Worm (Caenorhabditis elegans) whole organism, young adult: ENCODE measurements around the gene tbc-2.

Experiments used
- B0019.2 ChIP-seq: fragments of 200-800 bp; sonication (Bioruptor generic); conservative IDR thresholded peaks from 2 replicates; pipeline ENCODE4 v1.3.6; 2022; ENCODE audit warnings: missing genetic modification reagents, missing genetic modification characterization, missing compliant biosample characterization
- B0035.1 ChIP-seq: sonication (generic microtip); optimal IDR thresholded peaks from 2 replicates; lab custom pipeline; 2016; ENCODE audit warnings: missing genetic modification characterization, mild to moderate bottlenecking, missing compliant biosample characterization, missing genotype, missing genetic modification reagents
- B0336.3 ChIP-seq: fragments of 200-800 bp; sonication (Bioruptor generic); IDR thresholded peaks from 2 replicates; pipeline ENCODE4 v1.3.6; 2022; ENCODE audit warnings: missing genetic modification characterization, missing compliant biosample characterization
- F52B5.7 ChIP-seq: sonication (generic microtip); optimal IDR thresholded peaks from 2 replicates; lab custom pipeline; 2016; ENCODE audit warnings: mild to moderate bottlenecking, missing genetic modification characterization, missing compliant biosample characterization
- F55B11.4 ChIP-seq: sonication (generic microtip); optimal IDR thresholded peaks from 2 replicates; lab custom pipeline; 2016; ENCODE audit warnings: missing compliant biosample characterization, missing genetic modification characterization, borderline replicate concordance; ENCODE audit not compliant: insufficient read depth
- F57A8.1 ChIP-seq: fragments of 200-800 bp; sonication (Bioruptor generic); optimal IDR thresholded peaks from 2 replicates; lab custom pipeline; 2018; ENCODE audit warnings: mild to moderate bottlenecking, missing genetic modification characterization, moderate library complexity, missing compliant biosample characterization
- F57C9.4 ChIP-seq: sonication (generic microtip); optimal IDR thresholded peaks from 2 replicates; lab custom pipeline; 2017; ENCODE audit warnings: mild to moderate bottlenecking, missing genetic modification characterization, missing compliant biosample characterization
- Y56A3A.18 ChIP-seq: fragments of 200-800 bp; sonication (Bioruptor generic); IDR thresholded peaks from 2 replicates; pipeline ENCODE4 v1.3.6; 2022; ENCODE audit warnings: missing genetic modification reagents, missing genetic modification characterization, missing compliant biosample characterization
- Y79H2A.3 ChIP-seq: fragments of 200-800 bp; sonication (Bioruptor generic); conservative IDR thresholded peaks from 2 replicates; pipeline ENCODE4 v1.3.6; 2022; ENCODE audit warnings: missing genetic modification reagents, missing genetic modification characterization, missing compliant biosample characterization
- aptf-2 ChIP-seq: fragments of 200-800 bp; sonication (Bioruptor generic); conservative IDR thresholded peaks from 2 replicates; pipeline ENCODE4 v1.3.6; 2022; ENCODE audit warnings: missing genetic modification reagents, missing genetic modification characterization, missing compliant biosample characterization
- atf-7 ChIP-seq: sonication (generic microtip); optimal IDR thresholded peaks from 2 replicates; lab custom pipeline; 2017; ENCODE audit warnings: mild to moderate bottlenecking, missing genetic modification characterization, missing compliant biosample characterization
- attf-5 ChIP-seq: fragments of 200-800 bp; sonication (Bioruptor generic); optimal IDR thresholded peaks from 2 replicates; lab custom pipeline; 2018; ENCODE audit warnings: mild to moderate bottlenecking, missing genetic modification characterization, missing compliant biosample characterization
- ccch-3 ChIP-seq: fragments of 200-800 bp; sonication (Bioruptor generic); optimal IDR thresholded peaks from 2 replicates; lab custom pipeline; 2018; ENCODE audit warnings: mild to moderate bottlenecking, missing genetic modification characterization, missing compliant biosample characterization
- ceh-100 ChIP-seq: fragments of 200-800 bp; sonication (Bioruptor generic); IDR thresholded peaks from 2 replicates; pipeline ENCODE4 v1.3.6; 2022; ENCODE audit warnings: missing genetic modification reagents, missing genetic modification characterization, missing compliant biosample characterization
- egl-18 ChIP-seq: fragments of 200-800 bp; sonication (Bioruptor generic); IDR thresholded peaks from 2 replicates; pipeline ENCODE4 v1.3.6; 2022; ENCODE audit warnings: missing genetic modification reagents, missing genetic modification characterization, missing compliant biosample characterization
- gei-17 ChIP-seq: fragments of 200-800 bp; sonication (Bioruptor generic); optimal IDR thresholded peaks from 2 replicates; lab custom pipeline; 2018; ENCODE audit warnings: mild to moderate bottlenecking, missing genetic modification characterization, missing compliant biosample characterization
- lin-26 ChIP-seq: fragments of 200-800 bp; sonication (Bioruptor generic); IDR thresholded peaks from 2 replicates; pipeline ENCODE4 v1.3.6; 2022; ENCODE audit warnings: missing genetic modification reagents, missing genetic modification characterization, missing compliant biosample characterization
- lir-1 ChIP-seq: fragments of 200-800 bp; sonication (Bioruptor generic); conservative IDR thresholded peaks from 2 replicates; pipeline ENCODE4 v1.3.6; 2022; ENCODE audit warnings: missing genetic modification reagents, missing genetic modification characterization, missing compliant biosample characterization
- madf-10 ChIP-seq: sonication (generic microtip); optimal IDR thresholded peaks from 2 replicates; lab custom pipeline; 2016; ENCODE audit warnings: mild to moderate bottlenecking, missing genetic modification characterization, missing compliant biosample characterization
- mxl-1 ChIP-seq: sonication (generic microtip); optimal IDR thresholded peaks from 2 replicates; lab custom pipeline; 2016; ENCODE audit warnings: missing genetic modification characterization, missing compliant biosample characterization
- nfya-1 ChIP-seq: sonication (generic microtip); optimal IDR thresholded peaks from 2 replicates; lab custom pipeline; 2017; ENCODE audit warnings: antibody characterized with exemption, missing compliant biosample characterization, missing genetic modification characterization, borderline replicate concordance; ENCODE audit not compliant: insufficient read depth
- nhr-120 ChIP-seq: fragments of 200-800 bp; sonication (Bioruptor generic); IDR thresholded peaks from 2 replicates; pipeline ENCODE4 v1.3.6; 2022; ENCODE audit warnings: missing genetic modification characterization, missing compliant biosample characterization
- rcor-1 ChIP-seq: fragments of 200-800 bp; sonication (Bioruptor generic); IDR thresholded peaks from 2 replicates; pipeline ENCODE4 v1.3.6; 2022; ENCODE audit warnings: missing genetic modification reagents, missing genetic modification characterization, missing compliant biosample characterization
- snpc-1.1 ChIP-seq: sonication (generic microtip); optimal IDR thresholded peaks from 2 replicates; lab custom pipeline; 2017; ENCODE audit warnings: missing genetic modification characterization, mild to moderate bottlenecking, missing compliant biosample characterization, antibody characterized with exemption, moderate library complexity, missing genotype, missing genetic modification reagents; ENCODE audit not compliant: insufficient read depth
- snpc-1.3 ChIP-seq: sonication (generic microtip); optimal IDR thresholded peaks from 2 replicates; lab custom pipeline; 2017; ENCODE audit warnings: missing genetic modification characterization, mild to moderate bottlenecking, missing compliant biosample characterization, antibody characterized with exemption, moderate library complexity, missing genotype, missing genetic modification reagents; ENCODE audit not compliant: insufficient read depth
- snpc-3.4 ChIP-seq: sonication (generic microtip); optimal IDR thresholded peaks from 2 replicates; lab custom pipeline; 2017; ENCODE audit warnings: missing genetic modification characterization, mild to moderate bottlenecking, missing compliant biosample characterization, antibody characterized with exemption, moderate library complexity, missing genotype, missing genetic modification reagents
- snpc-4 ChIP-seq, 5 experiments: fragments of 150-350 bp in 1 of 5; sonication (generic microtip) in 4 of 5; optimal IDR thresholded peaks; 2 replicates each; lab custom pipeline; 2014 to 2018; ENCODE audit warnings: missing genetic modification characterization in 5 of 5, missing biosample characterization in 3 of 5, antibody characterized with exemption in 2 of 5, mild to moderate bottlenecking in 2 of 5, missing compliant biosample characterization in 2 of 5, missing genotype in 2 of 5, moderate library complexity in 2 of 5, missing genetic modification reagents in 1 of 5
- ztf-26 ChIP-seq: sonication (generic microtip); optimal IDR thresholded peaks from 2 replicates; lab custom pipeline; 2017; ENCODE audit warnings: missing genetic modification characterization, missing compliant biosample characterization
- ztf-28 ChIP-seq: fragments of 200-800 bp; sonication (Bioruptor generic); IDR thresholded peaks from 2 replicates; pipeline ENCODE4 v1.3.6; 2022; ENCODE audit warnings: missing genetic modification reagents, missing genetic modification characterization, missing compliant biosample characterization
- ztf-6 ChIP-seq: fragments of 200-800 bp; sonication (Bioruptor generic); IDR thresholded peaks from 2 replicates; pipeline ENCODE4 v1.3.6; 2022; ENCODE audit warnings: missing genetic modification reagents, missing genetic modification characterization, missing compliant biosample characterization

tbc-2 gene

DNA sequence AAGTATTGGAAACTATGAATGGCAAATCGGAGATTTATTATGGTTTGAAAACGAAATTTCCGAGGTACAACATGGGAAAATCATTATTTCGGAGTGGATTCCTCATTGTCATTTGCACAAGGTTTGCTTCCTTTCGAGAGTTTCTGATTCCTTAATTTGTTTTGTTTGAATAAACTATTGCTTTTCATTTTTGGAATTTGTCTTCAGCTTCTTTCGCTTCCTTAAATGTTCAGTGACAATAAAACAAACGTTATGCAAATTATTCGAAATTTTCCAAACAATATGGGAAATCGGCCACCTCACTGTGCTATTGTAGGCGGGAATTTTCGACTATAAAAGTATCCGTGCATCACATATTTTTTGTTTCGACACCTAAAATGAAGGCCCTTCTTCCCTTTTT is 14.6 kb upstream of the tbc-2 start, which contains the start of gene nep-25:
Gene nep-25, plus strand, starts transcription at position 375 of the 400 bp plus-strand sequence.
- TF ChIP-seq lin-26 (GFP tag; lab: Robert Waterston, UW): no peak

ce11 chrII:5841053-5841547 is 13.9 kb upstream of the tbc-2 start, which contains the start of gene lec-5:
Gene lec-5, minus strand, starts transcription at chrII:5841103.
- TF ChIP-seq lin-26 (GFP tag; lab: Robert Waterston, UW) (no peak), Y56A3A.18 (GFP tag; lab: Robert Waterston, UW) (no peak), ztf-26 (no peak), B0336.3 (GFP tag; lab: Robert Waterston, UW) (no peak), ztf-6 (GFP tag; lab: Robert Waterston, UW) (no peak), F52B5.7 (tag; lab: Kevin White, UChicago) (no peak), aptf-2 (GFP tag; lab: Robert Waterston, UW) (no peak), F57A8.1 (GFP tag; lab: Kevin White, UChicago) (no peak), B0019.2 (GFP tag; lab: Robert Waterston, UW) (no peak), lir-1 (GFP tag; lab: Robert Waterston, UW) (no peak), attf-5 (GFP tag; lab: Kevin White, UChicago) (no peak), atf-7 (tag; lab: Kevin White, UChicago) (no peak), ccch-3 (GFP tag; lab: Kevin White, UChicago) (no peak), snpc-1.3 (tag; lab: Kevin White, UChicago) (no peak), snpc-3.4 (tag; lab: Kevin White, UChicago) (no peak), ztf-28 (GFP tag; lab: Robert Waterston, UW) (no peak), snpc-1.1 (tag; lab: Kevin White, UChicago) (no peak)

- TF ChIP-seq rcor-1 (GFP tag; lab: Robert Waterston, UW) (peak; percentile 70; the same call in 1 of the 2 replicates), nfya-1 (tag; lab: Kevin White, UChicago) (no peak), madf-10 (tag; lab: Kevin White, UChicago) (no peak), ceh-100 (GFP tag; lab: Robert Waterston, UW) (peak; percentile 52; the same call in 1 of the 2 replicates), snpc-4 (GFP tag; optimal IDR thresholded peaks at IDR 0.05; lab: Kevin White, UChicago) (no peak), snpc-4 (tag; optimal IDR thresholded peaks at IDR 0.05; lab: Kevin White, UChicago) (peak in 1 of 4 experiments; percentile 26)
- TF ChIP-seq, all 124 proteins: peak for 3
Observed at ce11 chrII:5839227-5839626, 12.0 kb upstream of the tbc-2 start, which contains the start of gene ZK1248.19. Gene ZK1248.19, minus strand, starts transcription at chrII:5839414.

DNA sequence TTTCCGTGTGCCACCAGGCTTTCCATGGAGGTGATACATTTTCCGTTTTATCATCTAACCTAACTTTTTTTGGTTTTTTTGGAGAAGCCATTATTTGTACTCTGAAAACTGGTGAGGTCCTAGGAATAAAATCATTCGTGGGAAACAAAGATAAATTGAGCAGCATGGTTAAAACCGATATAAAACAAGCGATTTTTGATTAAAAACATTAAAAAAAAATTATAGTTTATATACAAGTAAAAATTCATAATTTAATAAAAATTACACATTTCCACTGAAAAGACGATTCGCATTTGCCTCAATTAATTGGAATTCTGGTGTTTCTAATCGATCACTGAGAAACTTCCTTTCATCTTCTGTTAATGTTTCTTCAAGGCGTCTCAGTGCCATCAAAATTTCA is 11.2 kb upstream of the tbc-2 start, which contains the start of gene ZK1248.15:
Gene ZK1248.15, minus strand, starts transcription at position 101 of the 400 bp plus-strand sequence.
- TF ChIP-seq F57C9.4 (tag; lab: Kevin White, UChicago) (no peak), F57A8.1 (GFP tag; lab: Kevin White, UChicago) (no peak), gei-17 (GFP tag; lab: Kevin White, UChicago) (no peak), F55B11.4 (tag; lab: Kevin White, UChicago) (no peak), madf-10 (tag; lab: Kevin White, UChicago) (no peak), nhr-120 (GFP tag; lab: Robert Waterston, UW) (no peak), B0035.1 (no peak), Y79H2A.3 (no peak), egl-18 (GFP tag; lab: Robert Waterston, UW) (no peak), attf-5 (GFP tag; lab: Kevin White, UChicago) (no peak), F52B5.7 (tag; lab: Kevin White, UChicago) (no peak), mxl-1 (tag; lab: Kevin White, UChicago) (no peak)
